Worm (Caenorhabditis elegans) whole organism, young adult: ENCODE data around the gene cwp-2.
A peak's percentile ranks its signal among the peaks of the same experiment; 100 is the strongest.

Experiments used
- B0336.3 ChIP-seq: fragments of 200-800 bp; sonication (Bioruptor generic); IDR thresholded peaks from 2 replicates; pipeline ENCODE4 v1.3.6; 2022; ENCODE audit warnings: missing genetic modification characterization, missing compliant biosample characterization
- C17E4.6 ChIP-seq: fragments of 200-800 bp; sonication (Bioruptor generic); IDR thresholded peaks from 2 replicates; pipeline ENCODE4 v1.3.6; 2022; ENCODE audit warnings: missing genetic modification reagents, missing genetic modification characterization, missing compliant biosample characterization
- D2030.7 ChIP-seq: fragments of 200-800 bp; sonication (Bioruptor generic); IDR thresholded peaks from 2 replicates; pipeline ENCODE4 v1.3.6; 2022; ENCODE audit warnings: missing genetic modification reagents, missing genetic modification characterization, missing compliant biosample characterization
- F33H1.4 ChIP-seq: fragments of 200-800 bp; sonication (Bioruptor generic); IDR thresholded peaks from 2 replicates; pipeline ENCODE4 v1.3.6; 2022; ENCODE audit warnings: missing genetic modification reagents, missing genetic modification characterization, missing compliant biosample characterization
- F39B2.1 ChIP-seq: fragments of 200-800 bp; sonication (Bioruptor generic); IDR thresholded peaks from 2 replicates; pipeline ENCODE4 v1.3.6; 2022; ENCODE audit warnings: missing genetic modification reagents, missing genetic modification characterization, missing compliant biosample characterization
- F49E8.2 ChIP-seq: sonication (generic microtip); optimal IDR thresholded peaks from 3 replicates; lab custom pipeline; 2017; ENCODE audit warnings: missing genetic modification characterization, mild to moderate bottlenecking, missing compliant biosample characterization, antibody characterized with exemption, moderate library complexity; ENCODE audit not compliant: insufficient read depth
- Y53G8AR.9 ChIP-seq: fragments of 200-800 bp; sonication (Bioruptor generic); conservative IDR thresholded peaks from 2 replicates; pipeline ENCODE4 v1.3.6; 2022; ENCODE audit warnings: missing genetic modification reagents, missing genetic modification characterization, missing compliant biosample characterization
- Y56A3A.18 ChIP-seq: fragments of 200-800 bp; sonication (Bioruptor generic); IDR thresholded peaks from 2 replicates; pipeline ENCODE4 v1.3.6; 2022; ENCODE audit warnings: missing genetic modification reagents, missing genetic modification characterization, missing compliant biosample characterization
- Y67H2A.10 ChIP-seq: fragments of 200-800 bp; sonication (Bioruptor generic); conservative IDR thresholded peaks from 2 replicates; pipeline ENCODE4 v1.3.6; 2022; ENCODE audit warnings: missing genetic modification reagents, missing genetic modification characterization, missing compliant biosample characterization
- Y79H2A.3 ChIP-seq: fragments of 200-800 bp; sonication (Bioruptor generic); conservative IDR thresholded peaks from 2 replicates; pipeline ENCODE4 v1.3.6; 2022; ENCODE audit warnings: missing genetic modification reagents, missing genetic modification characterization, missing compliant biosample characterization
- ZK185.1 ChIP-seq: sonication (generic microtip); optimal IDR thresholded peaks from 2 replicates; lab custom pipeline; 2016; ENCODE audit warnings: mild to moderate bottlenecking, missing genetic modification characterization, missing compliant biosample characterization; ENCODE audit not compliant: poor library complexity, severe bottlenecking
- aptf-3 ChIP-seq: fragments of 200-800 bp; sonication (Bioruptor generic); IDR thresholded peaks from 2 replicates; pipeline ENCODE4 v1.3.6; 2022; ENCODE audit warnings: missing genetic modification characterization, missing compliant biosample characterization
- attf-6 ChIP-seq: fragments of 200-800 bp; sonication (Bioruptor generic); IDR thresholded peaks from 2 replicates; pipeline ENCODE4 v1.3.6; 2022; ENCODE audit warnings: missing genetic modification reagents, missing genetic modification characterization, missing compliant biosample characterization
- cebp-2 ChIP-seq: fragments of 200-800 bp; sonication (Bioruptor generic); IDR thresholded peaks from 2 replicates; pipeline ENCODE4 v1.3.6; 2022; ENCODE audit warnings: missing genetic modification characterization, missing compliant biosample characterization
- ceh-58 ChIP-seq: fragments of 200-800 bp; sonication (Bioruptor generic); IDR thresholded peaks from 2 replicates; pipeline ENCODE4 v1.3.6; 2022; ENCODE audit warnings: missing genetic modification characterization, missing compliant biosample characterization
- die-1 ChIP-seq: sonication (generic microtip); optimal IDR thresholded peaks from 2 replicates; lab custom pipeline; 2016; ENCODE audit warnings: missing genotype, mild to moderate bottlenecking, missing genetic modification characterization, missing compliant biosample characterization
- dox-1 ChIP-seq: fragments of 200-800 bp; sonication (Bioruptor generic); IDR thresholded peaks from 2 replicates; pipeline ENCODE4 v1.3.6; 2022; ENCODE audit warnings: missing genetic modification reagents, missing genetic modification characterization, missing compliant biosample characterization
- dpl-1 ChIP-seq: fragments of 150-350 bp; optimal IDR thresholded peaks from 2 replicates; lab custom pipeline; 2014; ENCODE audit warnings: missing biosample characterization, missing genetic modification reagents, missing genetic modification characterization
- efl-1 ChIP-seq: fragments of 150-350 bp; optimal IDR thresholded peaks from 2 replicates; lab custom pipeline; 2014; ENCODE audit warnings: missing biosample characterization, missing genetic modification reagents, missing genetic modification characterization
- ekl-4 ChIP-seq: fragments of 200-800 bp; sonication (Bioruptor generic); IDR thresholded peaks from 2 replicates; pipeline ENCODE4 v1.3.6; 2022; ENCODE audit warnings: missing genetic modification reagents, missing genetic modification characterization, missing compliant biosample characterization
- gei-17 ChIP-seq: fragments of 200-800 bp; sonication (Bioruptor generic); optimal IDR thresholded peaks from 2 replicates; lab custom pipeline; 2018; ENCODE audit warnings: mild to moderate bottlenecking, missing genetic modification characterization, missing compliant biosample characterization
- him-1 ChIP-seq: sonication (generic microtip); optimal IDR thresholded peaks from 2 replicates; lab custom pipeline; 2016; ENCODE audit warnings: missing genotype, missing genetic modification reagents, missing genetic modification characterization, missing compliant biosample characterization
- hrde-1 ChIP-seq: sonication (generic microtip); optimal IDR thresholded peaks from 2 replicates; lab custom pipeline; 2016; ENCODE audit warnings: missing genetic modification characterization, mild to moderate bottlenecking, missing compliant biosample characterization, moderate library complexity, missing genotype, missing genetic modification reagents, borderline replicate concordance
- hsf-1 ChIP-seq: fragments of 200-800 bp; sonication (Bioruptor generic); IDR thresholded peaks from 2 replicates; pipeline ENCODE4 v1.3.6; 2022; ENCODE audit warnings: missing genetic modification reagents, missing genetic modification characterization, missing compliant biosample characterization
- lin-26 ChIP-seq: fragments of 200-800 bp; sonication (Bioruptor generic); IDR thresholded peaks from 2 replicates; pipeline ENCODE4 v1.3.6; 2022; ENCODE audit warnings: missing genetic modification reagents, missing genetic modification characterization, missing compliant biosample characterization
- lin-35 ChIP-seq, 3 experiments: fragments of 150-350 bp in 2 of 3; sonication (generic microtip) in 1 of 3; optimal IDR thresholded peaks; 2 replicates each; lab custom pipeline; 2014 to 2018; ENCODE audit warnings: missing biosample characterization in 3 of 3, missing genetic modification characterization in 3 of 3, missing genetic modification reagents in 3 of 3
- lin-54 ChIP-seq: fragments of 200-800 bp; sonication (Bioruptor generic); optimal IDR thresholded peaks from 2 replicates; lab custom pipeline; 2018; ENCODE audit warnings: mild to moderate bottlenecking, missing genetic modification characterization, missing compliant biosample characterization
- lsl-1 ChIP-seq: fragments of 200-800 bp; sonication (Bioruptor generic); optimal IDR thresholded peaks from 2 replicates; lab custom pipeline; 2018; ENCODE audit warnings: mild to moderate bottlenecking, missing genetic modification characterization, moderate library complexity, missing compliant biosample characterization
- madf-6 ChIP-seq: fragments of 200-800 bp; sonication (Bioruptor generic); IDR thresholded peaks from 2 replicates; pipeline ENCODE4 v1.3.6; 2022; ENCODE audit warnings: missing genetic modification reagents, missing genetic modification characterization, missing compliant biosample characterization
- madf-8 ChIP-seq: fragments of 200-800 bp; sonication (Bioruptor generic); conservative IDR thresholded peaks from 2 replicates; pipeline ENCODE4 v1.3.6; 2022; ENCODE audit warnings: missing genetic modification reagents, missing genetic modification characterization, missing compliant biosample characterization
- mcd-1 ChIP-seq: fragments of 200-800 bp; sonication (Bioruptor generic); IDR thresholded peaks from 2 replicates; pipeline ENCODE4 v1.3.6; 2022; ENCODE audit warnings: missing genetic modification reagents, missing genetic modification characterization, missing compliant biosample characterization
- mxl-1 ChIP-seq: sonication (generic microtip); optimal IDR thresholded peaks from 2 replicates; lab custom pipeline; 2016; ENCODE audit warnings: missing genetic modification characterization, missing compliant biosample characterization
- pbrm-1 ChIP-seq: fragments of 200-800 bp; sonication (Bioruptor generic); IDR thresholded peaks from 2 replicates; pipeline ENCODE4 v1.3.6; 2022; ENCODE audit warnings: missing genetic modification reagents, missing genetic modification characterization, missing compliant biosample characterization
- rcor-1 ChIP-seq: fragments of 200-800 bp; sonication (Bioruptor generic); IDR thresholded peaks from 2 replicates; pipeline ENCODE4 v1.3.6; 2022; ENCODE audit warnings: missing genetic modification reagents, missing genetic modification characterization, missing compliant biosample characterization
- rpc-1 ChIP-seq, 2 experiments: fragments of 150-350 bp in 1 of 2; sonication (generic microtip) in 1 of 2; optimal IDR thresholded peaks; 2 replicates each; lab custom pipeline; 2014 to 2018; ENCODE audit warnings: missing biosample characterization in 1 of 2, missing genetic modification characterization in 1 of 2, missing genetic modification reagents in 1 of 2, missing genotype in 1 of 2
- snpc-1.3 ChIP-seq: sonication (generic microtip); optimal IDR thresholded peaks from 2 replicates; lab custom pipeline; 2017; ENCODE audit warnings: missing genetic modification characterization, mild to moderate bottlenecking, missing compliant biosample characterization, antibody characterized with exemption, moderate library complexity, missing genotype, missing genetic modification reagents; ENCODE audit not compliant: insufficient read depth
- snpc-3.4 ChIP-seq: sonication (generic microtip); optimal IDR thresholded peaks from 2 replicates; lab custom pipeline; 2017; ENCODE audit warnings: missing genetic modification characterization, mild to moderate bottlenecking, missing compliant biosample characterization, antibody characterized with exemption, moderate library complexity, missing genotype, missing genetic modification reagents
- snpc-4 ChIP-seq, 5 experiments: fragments of 150-350 bp in 1 of 5; sonication (generic microtip) in 4 of 5; optimal IDR thresholded peaks; 2 replicates each; lab custom pipeline; 2014 to 2018; ENCODE audit warnings: missing genetic modification characterization in 5 of 5, missing biosample characterization in 3 of 5, antibody characterized with exemption in 2 of 5, mild to moderate bottlenecking in 2 of 5, missing compliant biosample characterization in 2 of 5, missing genotype in 2 of 5, moderate library complexity in 2 of 5, missing genetic modification reagents in 1 of 5
- somi-1 ChIP-seq: fragments of 200-800 bp; sonication (Bioruptor generic); optimal IDR thresholded peaks from 2 replicates; lab custom pipeline; 2018; ENCODE audit warnings: mild to moderate bottlenecking, missing genetic modification characterization, missing compliant biosample characterization
- tbp1 ChIP-seq: fragments of 200-800 bp; sonication (Bioruptor generic); optimal IDR thresholded peaks from 2 replicates; lab custom pipeline; 2018; ENCODE audit warnings: mild to moderate bottlenecking, missing genetic modification characterization, missing compliant biosample characterization
- tlf-1 ChIP-seq: fragments of 200-800 bp; sonication (Bioruptor generic); optimal IDR thresholded peaks from 2 replicates; lab custom pipeline; 2018; ENCODE audit warnings: mild to moderate bottlenecking, missing genetic modification characterization, missing compliant biosample characterization
- unc-130 ChIP-seq: sonication (generic microtip); optimal IDR thresholded peaks from 2 replicates; lab custom pipeline; 2016; ENCODE audit warnings: missing genetic modification reagents, missing genetic modification characterization, missing compliant biosample characterization
- xnd-1 ChIP-seq: sonication (generic microtip); optimal IDR thresholded peaks from 2 replicates; lab custom pipeline; 2016; ENCODE audit warnings: missing genotype, missing genetic modification reagents, missing genetic modification characterization, missing compliant biosample characterization
- ztf-6 ChIP-seq: fragments of 200-800 bp; sonication (Bioruptor generic); IDR thresholded peaks from 2 replicates; pipeline ENCODE4 v1.3.6; 2022; ENCODE audit warnings: missing genetic modification reagents, missing genetic modification characterization, missing compliant biosample characterization

Gene cwp-2

ce11 chrV:4842544-4842943 lies at the start of gene cwp-2, which contains the start of gene cwp-3:
Gene cwp-2, minus strand, starts transcription at chrV:4842644.
Gene cwp-3, plus strand, starts transcription at chrV:4842836.
- TF ChIP-seq gei-17 (GFP tag; lab: Kevin White, UChicago) = no peak
- TF ChIP-seq ceh-58 (GFP tag; lab: Robert Waterston, UW) = no peak

- TF ChIP-seq mcd-1 = 0 out of 2 replicates have a peak, but pooled peaks have one; percentile 15
- TF ChIP-seq madf-6 (GFP tag; lab: Robert Waterston, UW) = peak; percentile 84
- peak; percentile 70 for TF ChIP-seq hrde-1 (tag; lab: Kevin White, UChicago)
- no peak for TF ChIP-seq Y67H2A.10 (GFP tag; lab: Robert Waterston, UW)
- peak; percentile 25 for TF ChIP-seq lin-54 (GFP tag; lab: Kevin White, UChicago)
- peak; percentile 62; the same call in 1 of the 2 replicates for TF ChIP-seq pbrm-1 (GFP tag; lab: Robert Waterston, UW)
- peak; percentile 45 for TF ChIP-seq F33H1.4 (GFP tag; lab: Robert Waterston, UW)
- peak; percentile 1 for TF ChIP-seq tbp1
- TF ChIP-seq F39B2.1 = peak; percentile 75; the same call in 1 of the 2 replicates
- peak; percentile 38 for TF ChIP-seq F49E8.2
- TF ChIP-seq xnd-1 = peak; percentile 74
- no peak for TF ChIP-seq dpl-1
- TF ChIP-seq die-1 (tag; lab: Kevin White, UChicago) = peak; percentile 16
- peak; percentile 83 for TF ChIP-seq Y53G8AR.9
- no peak for TF ChIP-seq somi-1
- peak; percentile 9 for TF ChIP-seq him-1 (tag; lab: Kevin White, UChicago)
- TF ChIP-seq mxl-1 (tag; lab: Kevin White, UChicago) = peak; percentile 8
- peak; percentile 23; the same call in 1 of the 2 replicates for TF ChIP-seq dox-1 (GFP tag; lab: Robert Waterston, UW)
- peak; percentile 6 for TF ChIP-seq unc-130
- TF ChIP-seq hsf-1 (GFP tag; lab: Robert Waterston, UW) = peak; percentile 77
- no peak for TF ChIP-seq ztf-6
- peak; percentile 45 for TF ChIP-seq snpc-1.3 (tag; lab: Kevin White, UChicago)
- TF ChIP-seq attf-6 (GFP tag; lab: Robert Waterston, UW) = peak; percentile 70; the same call in 1 of the 2 replicates
- peak; percentile 63; the same call in 1 of the 2 replicates for TF ChIP-seq lin-26
- peak; percentile 6; the same call in 1 of the 2 replicates for TF ChIP-seq aptf-3 (GFP tag; lab: Robert Waterston, UW)
- TF ChIP-seq rcor-1 (GFP tag; lab: Robert Waterston, UW) = peak; percentile 52; the same call in 1 of the 2 replicates
- no peak for TF ChIP-seq C17E4.6
- peak; percentile 57 for TF ChIP-seq lsl-1 (GFP tag; lab: Kevin White, UChicago)
- TF ChIP-seq Y56A3A.18 (GFP tag; lab: Robert Waterston, UW) = 0 out of 2 replicates have a peak, but pooled peaks have one; percentile 6
- peak; percentile 73 for TF ChIP-seq ekl-4 (GFP tag; lab: Robert Waterston, UW)
- TF ChIP-seq rpc-1 (optimal IDR thresholded peaks at IDR 0.05; lab: Kevin White, UChicago) = no peak
- TF ChIP-seq rpc-1 (tag; optimal IDR thresholded peaks at IDR 0.05; lab: Kevin White, UChicago) = no peak
- peak; percentile 53 for TF ChIP-seq D2030.7 (GFP tag; lab: Robert Waterston, UW)
- TF ChIP-seq ZK185.1 = no peak
- peak; percentile 84 for TF ChIP-seq B0336.3
- TF ChIP-seq Y79H2A.3 = peak; percentile 85; the same call in 1 of the 2 replicates
- peak; percentile 53 for TF ChIP-seq tlf-1 (GFP tag; lab: Kevin White, UChicago)
- peak in 1 of 3 experiments; percentile 7 for TF ChIP-seq lin-35 (GFP tag; optimal IDR thresholded peaks at IDR 0.05; lab: Kevin White, UChicago)
- TF ChIP-seq cebp-2 (GFP tag; lab: Robert Waterston, UW) = 0 out of 2 replicates have a peak, but pooled peaks have one; percentile 74
- TF ChIP-seq efl-1 (GFP tag; lab: Kevin White, UChicago) = peak; percentile 38
- TF ChIP-seq snpc-3.4 (tag; lab: Kevin White, UChicago) = peak; percentile 51
- no peak for TF ChIP-seq snpc-4 (GFP tag; optimal IDR thresholded peaks at IDR 0.05; lab: Kevin White, UChicago)
- peak in 2 of 4 experiments; percentile 6 to 31 for TF ChIP-seq snpc-4 (tag; optimal IDR thresholded peaks at IDR 0.05; lab: Kevin White, UChicago)
- peak; percentile 53 for TF ChIP-seq madf-8 (GFP tag; lab: Robert Waterston, UW)
Observed at ce11 chrV:4891305-4891704, 48.9 kb upstream of the cwp-2 start.
